Fruit fly (Drosophila melanogaster) whole organism, pupa: ENCODE data around the gene Sry-alpha.

Experiments used
- CG10348 ChIP-seq: fragments of 200-800 bp; sonication (Bioruptor generic); IDR thresholded peaks from 2 replicates; pipeline ENCODE4 v1.3.6; 2022; ENCODE audit warnings: missing biosample characterization, missing genetic modification characterization
- CG12605 ChIP-seq: fragments of 200-800 bp; sonication (Bioruptor generic); IDR thresholded peaks from 2 replicates; pipeline ENCODE4 v1.3.6; 2022; ENCODE audit warnings: missing biosample characterization, missing genetic modification characterization
- CG13204 ChIP-seq: fragments of 200-800 bp; sonication (Bioruptor generic); optimal IDR thresholded peaks from 2 replicates; lab custom pipeline; 2018; ENCODE audit warnings: missing biosample characterization, mild to moderate bottlenecking, missing genetic modification characterization, moderate library complexity
- CG15710 ChIP-seq: fragments of 200-800 bp; sonication (Bioruptor generic); optimal IDR thresholded peaks from 2 replicates; lab custom pipeline; 2018; ENCODE audit warnings: missing biosample characterization, mild to moderate bottlenecking, missing genetic modification characterization, moderate library complexity
- EcR ChIP-seq: fragments of 200-800 bp; sonication (Bioruptor generic); optimal IDR thresholded peaks from 3 replicates; lab custom pipeline; 2019; ENCODE audit warnings: missing biosample characterization, missing genetic modification characterization, mild to moderate bottlenecking, moderate library complexity, missing genetic modification reagents
- Snoo ChIP-seq: fragments of 200-800 bp; sonication (Bioruptor generic); optimal IDR thresholded peaks from 3 replicates; lab custom pipeline; 2017; ENCODE audit warnings: missing biosample characterization, mild to moderate bottlenecking, missing genetic modification characterization, inconsistent platforms
- fd96Ca ChIP-seq: fragments of 200-800 bp; sonication (Bioruptor generic); IDR thresholded peaks from 3 replicates; pipeline ENCODE4 v1.3.6; 2022; ENCODE audit warnings: missing biosample characterization, missing genetic modification characterization
- rn ChIP-seq: fragments of 200-800 bp; sonication (Bioruptor generic); IDR thresholded peaks from 2 replicates; pipeline ENCODE4 v1.3.6; 2022; ENCODE audit warnings: missing biosample characterization, missing genetic modification characterization

DNA sequence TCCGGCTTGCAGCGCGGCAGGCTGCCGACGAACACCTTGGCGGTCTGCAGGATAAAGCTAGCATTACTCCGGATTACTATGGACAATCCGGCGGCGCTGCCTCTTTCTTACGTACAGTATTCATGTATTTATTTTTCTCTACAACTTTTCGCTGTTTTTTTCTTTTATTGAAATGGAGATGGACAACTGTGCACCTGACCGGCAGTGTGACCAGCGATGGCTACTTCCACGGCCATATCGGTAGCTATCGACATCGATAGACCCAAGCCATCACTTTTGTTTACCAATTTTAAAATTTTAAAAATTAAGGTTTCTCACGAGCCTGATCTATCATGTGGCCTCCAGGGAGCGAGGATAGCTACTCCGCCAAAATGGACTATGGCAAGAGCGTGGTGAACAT lies 44.5 kb upstream of the Sry-alpha start, which contains the start of the genes CG7903 and Sas-6:
- no peak for TF ChIP-seq CG10348 (GFP tag; lab: Robert Waterston, UW)
- no peak for TF ChIP-seq Snoo
- TF ChIP-seq CG12605 = no peak
- no peak for TF ChIP-seq CG13204 (GFP tag; lab: Kevin White, UChicago)
- TF ChIP-seq CG15710 (tag; lab: Kevin White, UChicago) = no peak
- no peak for TF ChIP-seq fd96Ca
- TF ChIP-seq EcR (GFP tag; lab: Kevin White, UChicago) = no peak
- no peak for TF ChIP-seq rn
